Fruit fly (Drosophila melanogaster): ENCODE measurements around the gene Wnt4.

DNA sequence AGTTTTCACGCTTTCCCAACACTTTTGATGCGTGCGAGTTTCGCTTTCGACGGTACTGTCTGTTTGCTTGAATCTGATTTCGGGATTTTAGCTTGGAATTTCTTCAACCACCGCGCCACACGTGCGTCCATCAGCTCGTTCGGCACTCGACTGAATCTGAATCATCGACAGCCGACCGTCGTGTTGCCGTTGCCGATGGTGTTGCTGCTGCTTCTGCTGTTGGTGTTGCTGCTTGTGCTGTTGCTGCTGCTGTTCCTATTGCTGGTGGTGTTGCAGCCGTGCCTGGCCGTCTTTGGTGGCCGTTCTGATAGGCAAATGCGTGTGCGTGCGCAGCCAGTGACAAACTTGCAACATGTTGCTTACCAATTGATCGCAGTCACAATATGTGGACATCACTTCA, at the start of gene Wnt4:
- TF ChIP-seq CG9705 (GFP tag; optimal IDR thresholded peaks at IDR 0.05) (no peak), Dfd (GFP tag; optimal IDR thresholded peaks at IDR 0.05) (peak; percentile 89)
